Fruit fly (Drosophila melanogaster): ENCODE measurements around the gene ewg.

The ewg gene

DNA sequence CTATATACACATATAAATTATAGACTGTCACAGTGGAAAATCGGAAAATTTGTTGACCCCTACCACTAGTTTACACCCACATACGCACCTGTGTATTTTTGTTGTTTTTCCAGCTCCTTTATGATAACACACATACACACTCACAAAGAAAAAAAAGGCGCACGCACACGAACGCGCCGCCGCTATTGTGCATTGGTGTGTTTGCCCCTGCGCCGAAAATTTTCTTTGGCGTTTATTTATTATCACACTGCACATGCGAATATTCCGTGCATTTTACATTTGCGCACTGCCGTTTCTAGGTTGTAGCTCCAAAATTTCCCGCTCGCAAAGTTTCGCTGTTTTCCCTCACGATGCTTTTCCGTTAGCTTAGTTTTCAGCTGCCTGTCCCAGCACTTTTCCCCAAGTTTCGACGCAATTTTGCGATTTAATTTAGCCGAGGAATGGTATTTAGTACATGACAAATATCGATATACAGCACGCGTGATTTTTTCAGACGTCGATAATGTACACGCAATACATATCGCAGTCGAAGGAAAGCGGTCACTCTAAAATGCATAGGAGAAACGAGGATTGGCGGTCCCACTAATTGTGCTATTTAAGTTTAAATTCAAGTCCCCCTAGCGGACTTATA is at the start of gene ewg, which contains the start of gene CG3777:
ewg (minus strand) TSS at position 622 of the 631 bp plus-strand sequence.
CG3777 (plus strand) TSS at position 607 of the 631 bp plus-strand sequence.
- peak; percentile 10 for TF ChIP-seq CG17801 (GFP tag; optimal IDR thresholded peaks at IDR 0.05; ENCODE audit: partially characterized antibody)

DNA sequence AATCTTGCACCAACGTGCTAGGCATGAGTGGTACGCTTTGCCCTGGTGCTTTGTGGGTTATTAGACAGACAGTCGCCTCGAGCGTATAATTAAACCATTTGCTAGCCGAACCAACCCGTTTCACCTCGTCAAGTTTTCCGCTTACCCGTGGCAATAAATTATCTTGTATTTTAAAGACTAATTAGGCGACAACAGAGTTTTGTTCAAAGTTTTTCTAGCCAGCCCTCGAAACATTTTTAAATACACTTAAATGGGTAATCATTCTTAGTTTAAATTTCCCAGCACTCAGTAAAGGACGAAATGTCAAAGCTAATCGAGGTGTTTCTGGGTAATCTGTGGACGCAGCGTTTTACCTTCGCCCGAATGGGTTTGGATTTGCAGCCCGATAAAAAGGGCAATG is 35.3 kb upstream of the ewg start, which contains the start of gene Or1a:
Or1a (plus strand) TSS at position 301 of the 400 bp plus-strand sequence.
- no peak for TF ChIP-seq CG17801 (GFP tag; optimal IDR thresholded peaks at IDR 0.05; ENCODE audit: partially characterized antibody)

DNA sequence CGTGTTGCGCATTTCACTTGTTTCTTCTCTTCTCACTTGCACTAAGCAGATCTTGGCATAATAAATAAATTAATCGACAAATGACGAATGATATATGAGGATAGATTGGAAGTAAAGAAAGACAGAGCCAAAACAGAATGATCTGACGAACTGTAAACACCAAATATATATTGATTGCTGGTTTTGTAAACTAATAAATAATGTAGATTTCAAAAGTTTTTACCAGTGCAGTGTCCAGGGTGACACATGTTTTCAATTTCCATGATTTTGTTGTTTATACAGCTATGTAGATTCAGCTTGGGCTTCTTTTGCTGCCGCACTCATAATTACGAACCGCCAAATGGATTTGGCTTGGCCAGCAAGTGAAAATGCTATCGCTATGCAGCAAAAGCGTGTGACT is 31.8 kb upstream of the ewg start:
- TF ChIP-seq CG17801 (GFP tag; optimal IDR thresholded peaks at IDR 0.05; ENCODE audit: partially characterized antibody): no peak

DNA sequence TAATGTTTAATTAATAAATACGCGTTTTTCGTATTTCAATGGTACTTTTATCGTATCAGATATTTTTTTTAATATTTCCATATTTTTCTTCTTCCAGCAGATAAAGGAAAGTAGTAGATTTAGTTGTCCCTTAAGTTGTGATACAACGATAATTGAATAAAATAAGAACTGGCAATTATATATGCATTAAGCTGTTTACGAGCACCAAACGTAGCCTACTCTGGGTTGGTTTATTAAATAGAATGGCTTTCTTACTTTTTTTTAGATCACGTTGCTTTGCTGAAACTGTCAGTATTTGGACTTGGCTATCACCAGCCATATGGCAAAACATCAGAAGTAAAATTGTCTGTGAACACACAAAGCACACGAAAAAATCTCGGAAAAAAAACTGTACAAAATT is 27.9 kb upstream of the ewg start, which contains the start of gene CG12470:
CG12470 (plus strand) TSS at position 301 of the 400 bp plus-strand sequence.
- TF ChIP-seq CG17801 (GFP tag; optimal IDR thresholded peaks at IDR 0.05; ENCODE audit: partially characterized antibody): no peak

DNA sequence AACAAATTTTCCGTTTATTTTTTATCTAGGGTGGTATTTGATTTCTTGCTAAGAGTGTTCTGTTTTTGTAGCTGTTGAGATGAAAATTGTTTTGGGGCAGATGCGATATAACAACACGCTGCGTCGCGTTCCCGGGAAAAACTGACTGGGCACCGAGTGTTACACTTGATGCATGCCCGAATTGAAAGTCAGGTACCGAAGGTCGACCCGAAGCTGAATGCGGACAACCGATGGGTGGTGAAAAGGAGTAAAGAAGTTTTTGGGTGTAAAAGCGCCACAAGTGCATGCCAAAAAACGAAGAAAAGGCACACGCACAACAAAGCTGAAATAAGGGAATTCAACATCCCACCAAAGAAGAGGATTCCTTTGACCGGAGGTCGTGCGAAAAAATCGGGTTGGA is 15.3 kb upstream of the ewg start, which contains the start of gene CG13375:
CG13375 (minus strand) TSS at position 124 of the 400 bp plus-strand sequence.
- no peak for TF ChIP-seq CG17801 (GFP tag; optimal IDR thresholded peaks at IDR 0.05; ENCODE audit: partially characterized antibody)

DNA sequence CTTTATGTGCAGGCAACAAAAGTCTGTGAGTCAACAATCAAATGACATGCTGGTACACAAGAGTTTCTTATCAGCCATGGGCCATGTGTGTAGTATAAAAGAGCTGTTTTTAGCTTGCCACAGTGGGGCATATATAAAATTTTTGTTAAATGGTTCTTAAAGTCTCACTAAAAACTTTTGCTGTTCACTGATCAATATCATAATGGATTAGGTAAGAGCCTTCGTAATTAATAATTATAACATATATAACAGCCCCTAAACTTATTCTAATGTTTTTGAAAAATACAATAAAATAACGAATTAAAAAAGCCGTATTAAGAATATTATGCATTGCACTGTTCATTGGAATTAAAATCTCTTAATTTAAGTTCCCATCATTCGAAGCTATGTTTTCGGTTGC is 13.7 kb upstream of the ewg start:
- no peak for TF ChIP-seq CG17801 (GFP tag; optimal IDR thresholded peaks at IDR 0.05; ENCODE audit: partially characterized antibody)

DNA sequence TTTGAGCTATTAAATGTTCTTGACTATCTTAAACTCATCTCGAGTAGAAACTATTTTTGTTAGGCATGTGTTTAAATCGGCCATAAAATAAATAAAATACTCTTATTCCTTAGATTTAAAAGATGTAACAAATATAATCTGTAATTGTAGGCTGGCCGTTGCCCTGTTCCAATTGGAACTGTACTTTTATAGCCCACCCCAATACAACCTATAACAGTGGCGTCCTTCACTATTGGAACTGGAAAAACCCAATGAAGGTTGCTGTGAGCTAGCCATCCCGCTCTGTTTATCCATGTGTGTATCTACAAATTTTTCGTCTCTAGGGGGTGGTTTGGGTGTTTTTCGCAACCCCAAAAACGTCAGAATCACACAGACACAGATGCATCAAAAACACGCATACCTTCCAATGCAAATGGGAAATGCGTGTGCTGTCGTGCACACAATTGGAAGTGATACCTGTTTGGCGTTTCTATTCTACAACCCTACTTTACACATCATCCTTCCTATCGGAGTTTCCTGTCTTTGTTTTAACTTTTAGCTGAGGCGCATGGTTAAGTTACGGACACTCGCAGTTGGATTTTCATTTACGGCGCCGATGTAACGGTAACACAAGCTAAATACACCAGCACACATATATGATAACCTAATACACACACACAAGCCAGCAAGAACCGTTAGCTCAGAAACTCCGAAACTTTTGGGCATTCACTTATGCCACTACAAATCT is 985 bp downstream of the ewg start:
- no peak for TF ChIP-seq CG17801 (GFP tag; optimal IDR thresholded peaks at IDR 0.05; ENCODE audit: partially characterized antibody)

DNA sequence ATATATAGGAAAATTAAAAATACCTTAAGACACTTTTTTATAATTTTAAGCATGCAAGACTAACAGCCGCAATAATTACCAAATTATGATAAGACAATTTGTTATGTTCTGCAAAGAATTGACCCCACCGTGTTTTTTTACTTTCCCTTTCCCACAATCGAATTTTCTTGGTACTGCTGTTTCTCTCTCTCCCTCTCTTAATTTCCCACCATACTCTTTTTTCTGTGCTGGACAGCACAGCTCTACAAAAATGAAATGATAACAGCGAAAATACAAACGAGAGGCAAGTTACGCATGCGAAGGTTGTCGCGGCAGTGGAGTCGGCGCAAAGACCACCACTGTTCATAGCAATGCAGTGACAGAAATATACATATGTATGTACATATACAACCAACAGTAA is 1.6 kb downstream of the ewg start:
- TF ChIP-seq CG17801 (GFP tag; optimal IDR thresholded peaks at IDR 0.05; ENCODE audit: partially characterized antibody): no peak

DNA sequence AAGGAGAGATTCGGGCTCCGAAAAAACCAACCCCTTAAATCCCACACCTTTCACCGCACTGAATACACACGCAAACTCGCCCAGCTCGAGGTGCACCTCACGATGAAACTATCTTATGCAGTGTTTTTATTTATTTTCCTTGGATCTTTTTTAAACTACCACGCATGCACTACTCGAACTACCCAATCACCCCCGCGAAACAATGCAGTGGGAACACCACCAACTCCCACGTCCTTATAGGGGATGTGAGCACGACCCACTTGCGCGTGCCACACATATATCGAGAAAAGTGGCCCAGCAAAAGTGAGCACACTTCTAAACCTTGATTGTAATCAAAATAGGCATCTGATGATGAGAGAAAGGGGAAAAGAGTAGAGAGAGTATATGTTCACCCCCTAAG is 2.9 kb downstream of the ewg start:
- TF ChIP-seq CG17801 (GFP tag; optimal IDR thresholded peaks at IDR 0.05; ENCODE audit: partially characterized antibody): no peak

DNA sequence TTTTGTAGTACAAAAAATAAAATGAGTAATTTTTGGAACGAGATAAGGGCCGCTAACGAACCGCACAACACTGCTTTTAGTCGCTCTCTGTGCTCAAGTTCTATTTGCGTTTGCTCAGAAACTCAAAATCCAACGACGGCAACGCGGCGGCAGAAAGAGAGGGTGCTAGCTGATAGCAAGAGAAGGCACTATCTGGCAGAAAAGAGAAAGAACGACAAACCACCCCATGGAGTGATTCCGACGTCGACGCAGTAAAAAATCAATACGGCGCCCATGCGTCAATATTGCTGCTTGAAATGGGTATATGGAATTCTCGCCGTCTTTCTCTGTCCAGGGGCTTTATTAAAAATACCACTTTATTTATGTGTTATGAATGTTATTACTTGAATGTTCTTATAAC is 3.5 kb downstream of the ewg start:
- no peak for TF ChIP-seq CG17801 (GFP tag; optimal IDR thresholded peaks at IDR 0.05; ENCODE audit: partially characterized antibody)

DNA sequence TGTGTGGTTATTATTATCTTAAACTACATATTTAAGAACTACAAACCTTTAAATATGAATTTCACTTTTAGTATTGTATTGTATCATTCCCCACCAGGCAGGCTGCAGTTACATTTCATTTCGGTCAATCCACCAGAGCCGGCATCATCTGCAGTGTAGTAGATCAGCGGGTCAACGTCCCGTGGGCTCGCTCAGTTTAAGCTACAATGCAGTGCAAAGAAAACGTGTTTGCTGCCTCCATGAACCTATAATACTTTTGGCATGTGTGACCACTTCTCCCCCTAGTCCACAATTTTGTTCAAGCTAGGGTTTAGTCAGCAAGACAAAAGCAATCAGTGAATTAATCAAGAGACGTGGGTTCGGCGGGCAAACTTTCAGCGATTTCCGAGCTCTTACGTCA is 11.5 kb downstream of the ewg start:
- TF ChIP-seq CG17801 (GFP tag; optimal IDR thresholded peaks at IDR 0.05; ENCODE audit: partially characterized antibody): no peak

DNA sequence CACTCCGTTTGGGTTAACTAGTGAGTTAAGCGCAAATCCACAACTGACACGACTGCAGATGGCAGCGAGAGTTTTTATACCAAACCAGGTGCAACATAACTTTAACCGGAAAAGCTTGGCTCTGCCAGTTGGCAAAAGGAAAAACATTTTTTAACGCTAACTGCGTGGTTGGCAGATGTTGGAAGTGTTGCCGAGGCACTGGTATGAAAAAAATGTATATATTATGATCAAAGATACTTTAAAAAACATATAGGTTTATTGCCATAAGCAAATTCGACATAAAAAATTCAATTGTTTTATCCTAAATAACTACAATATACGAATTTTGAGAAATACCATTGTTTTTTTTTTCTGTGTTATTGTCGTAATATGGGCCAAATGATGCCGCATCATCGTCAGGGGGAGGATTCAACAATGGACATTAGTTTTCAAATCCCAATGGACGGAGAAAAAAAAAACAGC is 12.5 kb downstream of the ewg start, which contains the start of gene CG13376:
CG13376 (minus strand) TSS at position 51 of the 462 bp plus-strand sequence.
- no peak for TF ChIP-seq CG17801 (GFP tag; optimal IDR thresholded peaks at IDR 0.05; ENCODE audit: partially characterized antibody)

DNA sequence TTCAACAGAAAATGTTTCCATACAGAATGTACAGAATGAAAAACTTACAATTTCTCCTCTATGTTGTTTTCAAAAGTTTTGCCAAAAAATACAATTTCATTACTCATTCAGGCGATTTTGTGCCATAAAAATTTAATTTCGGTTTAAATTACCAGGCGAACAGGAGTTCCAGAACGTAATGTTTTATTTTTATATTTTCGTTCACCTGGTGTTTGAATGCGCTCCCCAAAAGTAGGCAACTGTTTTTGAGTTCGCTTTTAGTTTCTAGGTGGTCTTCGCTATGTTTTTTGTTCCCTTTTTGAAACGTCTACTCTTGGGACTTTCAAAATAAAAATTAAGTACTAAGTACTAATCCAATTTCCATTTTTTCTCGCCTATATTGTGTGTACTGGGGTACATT is 13.8 kb downstream of the ewg start:
- no peak for TF ChIP-seq CG17801 (GFP tag; optimal IDR thresholded peaks at IDR 0.05; ENCODE audit: partially characterized antibody)

DNA sequence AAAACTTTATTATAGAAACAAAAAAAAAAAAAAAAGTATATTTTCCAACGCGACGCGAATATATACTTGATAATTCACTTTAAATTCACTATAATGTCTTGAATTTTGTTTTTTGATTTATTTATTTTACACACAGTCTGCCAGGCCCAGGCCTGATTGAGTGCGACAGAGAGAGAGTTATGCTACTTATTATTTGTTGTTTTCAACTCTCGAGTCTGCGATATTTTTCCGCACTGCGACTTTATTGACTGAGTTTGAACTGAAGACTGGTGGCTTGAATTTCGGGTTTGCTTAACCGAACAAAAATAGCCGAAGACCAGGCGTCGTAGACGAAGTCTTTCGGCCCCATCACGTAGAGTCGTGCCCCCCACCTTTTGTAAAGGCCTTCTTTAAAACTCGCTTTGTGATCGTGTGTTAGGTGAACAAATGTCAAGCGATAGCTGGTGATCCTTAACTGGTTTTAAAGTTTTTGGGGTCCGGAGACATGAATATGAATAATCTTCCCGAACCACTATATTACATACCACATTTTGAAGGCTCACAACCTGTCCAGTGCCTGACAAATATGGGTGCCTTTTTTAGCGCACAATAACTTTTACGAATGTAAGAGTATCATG is 15.7 kb downstream of the ewg start, which contains the start of gene CG13377:
CG13377 (minus strand) TSS at position 272 of the 617 bp plus-strand sequence.
- peak; percentile 33 for TF ChIP-seq CG17801 (GFP tag; optimal IDR thresholded peaks at IDR 0.05; ENCODE audit: partially characterized antibody)

DNA sequence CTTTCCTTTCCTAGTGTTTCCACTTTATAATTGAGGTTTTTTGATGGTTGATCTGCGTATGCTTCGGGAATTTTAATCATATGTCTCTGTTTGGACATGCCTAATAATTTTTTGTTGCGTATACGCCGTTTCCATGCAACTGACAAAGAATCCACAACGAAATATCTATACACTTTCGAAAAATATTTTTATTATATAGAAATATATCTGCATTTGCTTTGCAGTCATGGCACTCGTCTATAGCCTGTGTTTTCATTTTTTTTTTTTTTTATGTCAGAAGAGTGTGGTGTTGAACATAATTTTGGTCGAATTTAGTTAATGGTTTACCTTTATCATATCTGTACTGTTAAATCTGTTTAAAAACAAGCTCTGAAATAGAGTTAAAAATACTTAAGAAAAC is 16.7 kb downstream of the ewg start:
- no peak for TF ChIP-seq CG17801 (GFP tag; optimal IDR thresholded peaks at IDR 0.05; ENCODE audit: partially characterized antibody)

Data from ovary, adult (tissue).